Fruit fly (Drosophila melanogaster): ENCODE results near the gene CG31253.
"Not testable (repeated sequence)": the region's sequence is repeated elsewhere in the genome, so short reads cannot be mapped to it uniquely, and the experiment has no call there.

DNA sequence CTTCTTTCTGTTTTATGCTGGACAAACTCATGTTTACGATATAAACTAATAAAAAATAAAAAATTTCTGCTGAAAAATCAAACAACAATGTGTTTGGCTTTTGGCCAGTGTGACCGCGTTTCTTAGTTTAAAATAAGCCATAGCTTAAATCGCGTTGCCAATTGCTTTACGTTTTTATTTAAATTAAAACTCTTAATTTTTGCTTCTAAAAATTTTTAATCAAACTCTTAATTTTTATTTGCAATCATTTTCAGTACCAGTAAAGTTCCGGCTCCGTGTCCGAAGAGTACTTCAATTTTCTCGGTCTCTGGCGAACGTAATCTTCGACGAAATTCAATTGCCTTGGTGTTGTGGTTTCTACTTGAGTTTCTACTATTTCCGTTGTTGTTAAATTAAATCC, 1.2 kb downstream of the CG31253 start, which contains the start of the genes CG42487 and CG4884:
- TF ChIP-seq run (tag; optimal IDR thresholded peaks at IDR 0.05); CG1024 (GFP tag; IDR thresholded peaks at IDR 0.05); Stat92E (GFP tag; optimal IDR thresholded peaks at IDR 0.05); Spps (tag; optimal IDR thresholded peaks at IDR 0.05); sisA (GFP tag; IDR thresholded peaks at IDR 0.05); NfI (GFP tag; optimal IDR thresholded peaks at IDR 0.05); Gsc (GFP tag; IDR thresholded peaks at IDR 0.05); CG32532 (GFP tag; IDR thresholded peaks at IDR 0.05); klu (GFP tag; IDR thresholded peaks at IDR 0.05); CG2889 (GFP tag; IDR thresholded peaks at IDR 0.05); CG2202 (tag; optimal IDR thresholded peaks at IDR 0.05): not testable (repeated sequence)
